Fruit fly (Drosophila melanogaster) whole organism, wandering third instar larva: ENCODE measurements around the gene zye.

ENCODE experiments used
- Abd-B ChIP-seq: fragments of >200 bp; optimal IDR thresholded peaks from 2 replicates; lab custom pipeline; 2017; ENCODE audit warnings: missing biosample characterization, missing genetic modification characterization
- CG32264 ChIP-seq: fragments of 200-800 bp; sonication (Bioruptor generic); optimal IDR thresholded peaks from 2 replicates; lab custom pipeline; 2016; ENCODE audit warnings: missing biosample characterization, missing genetic modification characterization
- CG9705 ChIP-seq: fragments of 200-800 bp; sonication (Bioruptor generic); optimal IDR thresholded peaks from 2 replicates; lab custom pipeline; 2018; ENCODE audit warnings: missing biosample characterization, mild to moderate bottlenecking, missing genetic modification characterization
- CrebA ChIP-seq: fragments of 200-800 bp; sonication (Bioruptor generic); optimal IDR thresholded peaks from 2 replicates; lab custom pipeline; 2016; ENCODE audit warnings: missing biosample characterization, mild to moderate bottlenecking, missing genetic modification characterization, borderline replicate concordance
- Dfd ChIP-seq: fragments of >200 bp; optimal IDR thresholded peaks from 2 replicates; lab custom pipeline; 2017; ENCODE audit warnings: missing biosample characterization, missing genetic modification characterization
- Dif ChIP-seq: fragments of 200-275, 200-300 bp; sonication (Bioruptor generic); optimal IDR thresholded peaks from 2 replicates; lab custom pipeline; 2018; ENCODE audit warnings: missing biosample characterization, missing genetic modification characterization; ENCODE audit not compliant: partially characterized antibody
- GATAd ChIP-seq: sonication (Bioruptor generic); optimal IDR thresholded peaks from 2 replicates; lab custom pipeline; 2016; ENCODE audit warnings: missing biosample characterization, missing genetic modification characterization
- HLH106 ChIP-seq: fragments of 200-800 bp; optimal IDR thresholded peaks from 3 replicates; lab custom pipeline; 2019; ENCODE audit warnings: missing biosample characterization, mild to moderate bottlenecking, missing genetic modification characterization, moderate library complexity
- Hnf4 ChIP-seq: fragments of 200-800 bp; sonication (Bioruptor generic); optimal IDR thresholded peaks from 2 replicates; lab custom pipeline; 2016; ENCODE audit warnings: missing biosample characterization, mild to moderate bottlenecking, missing genetic modification characterization
- Hr78 ChIP-seq: fragments of >200 bp; optimal IDR thresholded peaks from 2 replicates; lab custom pipeline; 2017; ENCODE audit warnings: missing biosample characterization, missing genetic modification characterization
- Hr83 ChIP-seq: fragments of 200-300 bp; sonication (Bioruptor generic); optimal IDR thresholded peaks from 2 replicates; lab custom pipeline; 2016; ENCODE audit warnings: missing biosample characterization, mild to moderate bottlenecking, missing genetic modification characterization, moderate library complexity; ENCODE audit not compliant: poor library complexity, severe bottlenecking
- Jra ChIP-seq: sonication (Bioruptor generic); optimal IDR thresholded peaks from 2 replicates; lab custom pipeline; 2016; ENCODE audit warnings: missing biosample characterization, missing genetic modification characterization
- Mio ChIP-seq: sonication (Bioruptor generic); optimal IDR thresholded peaks from 2 replicates; lab custom pipeline; 2016; ENCODE audit warnings: missing biosample characterization, missing genetic modification characterization
- Myc ChIP-seq: fragments of >200 bp; optimal IDR thresholded peaks from 2 replicates; lab custom pipeline; 2017
- N ChIP-seq: fragments of >200 bp; optimal IDR thresholded peaks from 2 replicates; lab custom pipeline; 2018; ENCODE audit warnings: missing biosample characterization, missing external identifiers, missing genetic modification characterization
- OdsH ChIP-seq: fragments of 200-800 bp; sonication (Bioruptor generic); optimal IDR thresholded peaks from 2 replicates; lab custom pipeline; 2016; ENCODE audit warnings: missing biosample characterization, mild to moderate bottlenecking, missing genetic modification characterization
- Rel ChIP-seq, 2 experiments: fragments of 200-800 bp; sonication (Bioruptor generic) in 1 of 2; optimal IDR thresholded peaks; 2 replicates in 1 of 2; 3 replicates in 1 of 2; lab custom pipeline; 2016 to 2019; ENCODE audit warnings: mild to moderate bottlenecking in 2 of 2, missing biosample characterization in 2 of 2, missing genetic modification characterization in 2 of 2, moderate library complexity in 1 of 2
- Sp1 ChIP-seq: fragments of 200-800 bp; sonication (Bioruptor generic); optimal IDR thresholded peaks from 3 replicates; lab custom pipeline; 2019; ENCODE audit warnings: missing biosample characterization, mild to moderate bottlenecking, missing genetic modification characterization, moderate library complexity
- Vsx2 ChIP-seq: fragments of 200-300, 225-300 bp; sonication (Bioruptor generic); optimal IDR thresholded peaks from 2 replicates; lab custom pipeline; 2018; ENCODE audit warnings: missing biosample characterization, missing genetic modification characterization; ENCODE audit not compliant: partially characterized antibody
- br ChIP-seq: fragments of 200-800 bp; sonication (Bioruptor generic); optimal IDR thresholded peaks from 2 replicates; lab custom pipeline; 2016; ENCODE audit warnings: missing biosample characterization, missing genetic modification characterization
- brk ChIP-seq: fragments of 200-800 bp; sonication (Bioruptor generic); optimal IDR thresholded peaks from 2 replicates; lab custom pipeline; 2016; ENCODE audit warnings: missing biosample characterization, mild to moderate bottlenecking, missing genetic modification characterization
- dl ChIP-seq, 2 experiments: fragments of 175-275, 200-275 bp in 1 of 2; fragments of 200-275 bp in 1 of 2; sonication (Bioruptor generic); optimal IDR thresholded peaks; lab custom pipeline; 2018; ENCODE audit warnings: mild to moderate bottlenecking in 2 of 2, missing biosample characterization in 2 of 2, missing genetic modification characterization in 2 of 2, moderate library complexity in 2 of 2; ENCODE audit not compliant: partially characterized antibody in 2 of 2, insufficient read depth in 1 of 2
- dmrt93B ChIP-seq: fragments of 200-800 bp; sonication (Bioruptor generic); optimal IDR thresholded peaks from 2 replicates; lab custom pipeline; 2018; ENCODE audit warnings: missing biosample characterization, mild to moderate bottlenecking, missing genetic modification characterization
- dsf ChIP-seq: sonication (Bioruptor generic); optimal IDR thresholded peaks from 2 replicates; lab custom pipeline; 2016; ENCODE audit warnings: missing biosample characterization, missing genetic modification characterization, borderline replicate concordance
- ey ChIP-seq: fragments of 200-800 bp; sonication (Bioruptor generic); optimal IDR thresholded peaks from 2 replicates; lab custom pipeline; 2016; ENCODE audit warnings: missing biosample characterization, missing genetic modification characterization
- foxo ChIP-seq, 2 experiments: fragments of 200-800 bp; sonication (Bioruptor generic); optimal IDR thresholded peaks; 2 replicates in 1 of 2; 3 replicates in 1 of 2; lab custom pipeline; 2016 to 2017; ENCODE audit warnings: missing biosample characterization in 2 of 2, missing genetic modification characterization in 2 of 2
- fru ChIP-seq: fragments of 200-800 bp; sonication (Bioruptor generic); optimal IDR thresholded peaks from 3 replicates; lab custom pipeline; 2016; ENCODE audit warnings: missing biosample characterization, mild to moderate bottlenecking, missing genetic modification characterization
- h ChIP-seq: fragments of 200-800 bp; sonication (Bioruptor generic); optimal IDR thresholded peaks from 3 replicates; lab custom pipeline; 2016; ENCODE audit warnings: missing biosample characterization, mild to moderate bottlenecking, missing genetic modification characterization
- jim ChIP-seq: fragments of 175-275, 200-325 bp; sonication (Bioruptor generic); optimal IDR thresholded peaks from 2 replicates; lab custom pipeline; 2016; ENCODE audit warnings: missing biosample characterization, mild to moderate bottlenecking, missing genetic modification characterization
- lola ChIP-seq: fragments of >200 bp; optimal IDR thresholded peaks from 2 replicates; lab custom pipeline; 2017; ENCODE audit warnings: missing biosample characterization, missing genetic modification characterization
- pan ChIP-seq: fragments of >200 bp; optimal IDR thresholded peaks from 2 replicates; lab custom pipeline; 2017
- psq ChIP-seq: fragments of 200-800 bp; sonication (Bioruptor generic); optimal IDR thresholded peaks from 3 replicates; lab custom pipeline; 2017; ENCODE audit warnings: missing biosample characterization, mild to moderate bottlenecking, missing genetic modification characterization, moderate library complexity
- rgr ChIP-seq: fragments of 200-800 bp; sonication (Bioruptor generic); optimal IDR thresholded peaks from 3 replicates; lab custom pipeline; 2016; ENCODE audit warnings: missing biosample characterization, mild to moderate bottlenecking, missing genetic modification characterization
- sage ChIP-seq: fragments of 200-800 bp; sonication (Bioruptor generic); optimal IDR thresholded peaks from 2 replicates; lab custom pipeline; 2016; ENCODE audit warnings: missing biosample characterization, mild to moderate bottlenecking, missing genetic modification characterization
- sv ChIP-seq: fragments of 200-800 bp; sonication (Bioruptor generic); optimal IDR thresholded peaks from 3 replicates; lab custom pipeline; 2016; ENCODE audit warnings: missing biosample characterization, missing genetic modification characterization
- tai ChIP-seq: sonication (Bioruptor generic); optimal IDR thresholded peaks from 2 replicates; lab custom pipeline; 2016; ENCODE audit warnings: missing biosample characterization, missing genetic modification characterization
- usp ChIP-seq: fragments of >200 bp; optimal IDR thresholded peaks from 2 replicates; lab custom pipeline; 2017; ENCODE audit warnings: missing biosample characterization, missing genetic modification characterization
- woc ChIP-seq: sonication (Bioruptor generic); optimal IDR thresholded peaks from 2 replicates; lab custom pipeline; 2016; ENCODE audit warnings: missing biosample characterization, mild to moderate bottlenecking, missing genetic modification characterization

Gene zye

DNA sequence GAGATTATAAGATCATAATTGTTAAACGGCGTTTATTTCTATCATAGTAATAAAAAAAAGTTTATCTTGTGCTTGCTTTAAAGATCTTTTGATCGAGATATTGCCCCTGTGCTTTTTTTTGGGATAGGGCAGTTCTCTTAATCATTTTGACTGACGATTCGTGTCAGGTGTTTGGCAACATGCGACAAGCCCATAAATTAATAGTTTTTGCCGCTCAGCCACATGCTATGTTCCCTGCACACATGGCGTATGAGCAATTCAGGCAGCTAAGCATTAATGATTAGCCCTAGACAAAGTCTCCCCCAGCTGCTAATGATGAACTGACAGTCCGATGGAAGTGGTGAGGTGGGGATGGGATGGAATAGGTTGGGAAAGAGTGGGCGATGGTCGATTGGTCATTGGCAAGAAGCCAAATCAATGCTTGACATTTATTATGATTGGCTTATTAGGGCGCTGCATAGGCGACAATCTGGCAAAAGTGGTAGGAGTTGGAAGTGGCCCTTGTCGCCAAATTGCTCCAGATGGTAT is 27.6 kb downstream of the zye start:
- no peak for TF ChIP-seq Vsx2 (GFP tag; lab: Kevin White, UChicago)
- TF ChIP-seq Hr78 (GFP tag; lab: Kevin White, UChicago) = no peak
- TF ChIP-seq GATAd (GFP tag; lab: Kevin White, UChicago) = no peak
- no peak for TF ChIP-seq dsf (GFP tag; lab: Kevin White, UChicago)

DNA sequence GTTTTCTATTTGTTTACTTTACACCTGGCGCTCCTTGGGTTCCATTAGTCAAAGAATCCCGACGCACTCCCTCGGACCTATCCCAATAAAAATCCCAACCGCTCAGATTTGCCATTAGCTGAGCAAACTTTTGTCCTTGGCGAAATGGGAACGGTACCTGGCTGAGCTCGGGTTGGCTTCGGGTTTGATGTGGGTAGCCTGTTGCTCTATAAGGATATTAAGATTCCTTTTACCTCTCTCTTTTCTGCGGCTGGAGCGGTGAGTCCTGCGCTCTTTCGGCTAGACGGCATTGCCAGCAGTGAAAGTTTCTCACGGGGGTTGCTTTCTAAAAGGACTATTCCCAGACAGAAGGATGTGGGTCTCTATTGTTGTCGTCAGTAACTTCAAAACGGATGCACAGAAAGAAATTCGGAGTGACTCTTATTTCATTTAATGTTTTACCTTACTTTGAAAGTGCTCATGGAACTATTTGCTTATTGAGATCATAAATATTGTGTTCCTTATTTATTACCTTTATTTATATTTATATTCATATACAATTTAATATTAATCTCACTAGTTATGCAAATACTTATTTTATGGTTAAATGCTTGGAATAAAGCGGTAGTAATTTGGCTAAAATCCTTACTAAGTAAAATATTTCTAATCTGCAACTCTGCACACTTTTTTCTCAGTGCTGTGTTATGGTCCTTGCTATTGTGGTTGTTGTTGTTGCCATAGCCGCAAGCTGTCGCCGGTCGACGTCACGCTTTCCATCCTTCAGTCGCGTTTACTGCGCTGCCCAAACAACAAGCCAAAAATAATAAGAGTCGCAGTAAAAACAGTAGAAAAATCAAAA is 28.4 kb downstream of the zye start, which contains the start of gene CG5910:
TSS of gene CG5910 (plus strand) at position 788 of the 838 bp plus-strand sequence.
- TF ChIP-seq Sp1 (GFP tag; lab: Kevin White, UChicago) = peak; percentile 85
- no peak for TF ChIP-seq Hnf4
- no peak for TF ChIP-seq CG32264 (GFP tag; lab: Kevin White, UChicago)
- no peak for TF ChIP-seq Vsx2 (GFP tag; lab: Kevin White, UChicago)
- no peak for TF ChIP-seq CrebA
- no peak for TF ChIP-seq Hr78 (GFP tag; lab: Kevin White, UChicago)
- peak; percentile 64 for TF ChIP-seq psq
- TF ChIP-seq woc (GFP tag; lab: Kevin White, UChicago) = peak; percentile 2
- TF ChIP-seq tai (GFP tag; lab: Kevin White, UChicago) = no peak
- TF ChIP-seq rgr (GFP tag; lab: Kevin White, UChicago) = peak; percentile 63
- no peak for TF ChIP-seq Abd-B (GFP tag; lab: Kevin White, UChicago)
- no peak for TF ChIP-seq N (GFP tag; lab: Kevin White, UChicago)
- no peak for TF ChIP-seq lola (GFP tag; lab: Kevin White, UChicago)
- no peak for TF ChIP-seq pan
- TF ChIP-seq dmrt93B (GFP tag; lab: Kevin White, UChicago) = no peak
- no peak for TF ChIP-seq fru (GFP tag; lab: Kevin White, UChicago)
- peak; percentile 50 for TF ChIP-seq sv (GFP tag; lab: Kevin White, UChicago)
- TF ChIP-seq jim (GFP tag; lab: Kevin White, UChicago) = no peak
- no peak for TF ChIP-seq Dif
- TF ChIP-seq Rel (GFP tag; optimal IDR thresholded peaks at IDR 0.05; lab: Kevin White, UChicago) = no peak
- peak; percentile 20 for TF ChIP-seq Rel (tag; optimal IDR thresholded peaks at IDR 0.05; lab: Kevin White, UChicago)
- TF ChIP-seq Hr83 (GFP tag; lab: Kevin White, UChicago) = no peak
- no peak for TF ChIP-seq usp (GFP tag; lab: Kevin White, UChicago)
- no peak for TF ChIP-seq foxo (GFP tag; optimal IDR thresholded peaks at IDR 0.05; lab: Kevin White, UChicago)
- peak; percentile 69 for TF ChIP-seq OdsH (GFP tag; lab: Kevin White, UChicago)
- TF ChIP-seq br (GFP tag; lab: Kevin White, UChicago) = no peak
- TF ChIP-seq dsf (GFP tag; lab: Kevin White, UChicago) = no peak
- TF ChIP-seq sage = no peak
- TF ChIP-seq brk (GFP tag; lab: Kevin White, UChicago) = no peak
- no peak for TF ChIP-seq GATAd (GFP tag; lab: Kevin White, UChicago)
- peak; percentile 55 for TF ChIP-seq h
- no peak for TF ChIP-seq dl (GFP tag; optimal IDR thresholded peaks at IDR 0.05; lab: Kevin White, UChicago; ENCODE audit: insufficient read depth in 1 of 2, partially characterized antibody in 2 of 2)
- TF ChIP-seq ey (GFP tag; lab: Kevin White, UChicago) = peak; percentile 1
- TF ChIP-seq CG9705 (GFP tag; lab: Kevin White, UChicago) = peak; percentile 58
- TF ChIP-seq Mio (GFP tag; lab: Kevin White, UChicago) = no peak
- no peak for TF ChIP-seq Myc (lab: Kevin White, UChicago)
- no peak for TF ChIP-seq Dfd (GFP tag; lab: Kevin White, UChicago)
- no peak for TF ChIP-seq Jra
- TF ChIP-seq HLH106 = peak; percentile 78
